Worm (Caenorhabditis elegans): ENCODE results near the gene ril-2.

- no peak for TF ChIP-seq dao-5 (tag; optimal IDR thresholded peaks at IDR 0.05)
- TF ChIP-seq him-1 (tag; optimal IDR thresholded peaks at IDR 0.05): no peak
Measured at ce11 chrV:12583421-12583820, 15.5 kb downstream of the ril-2 start.

Measured in whole organism, L4/young adult.